Worm (Caenorhabditis elegans) whole organism, young adult: ENCODE measurements around the gene C44F1.1.

ENCODE experiments used
- B0261.1 ChIP-seq: sonication (generic microtip); optimal IDR thresholded peaks from 2 replicates; lab custom pipeline; 2016; ENCODE audit warnings: mild to moderate bottlenecking, missing genetic modification characterization, moderate library complexity, missing compliant biosample characterization
- B0336.3 ChIP-seq: fragments of 200-800 bp; sonication (Bioruptor generic); IDR thresholded peaks from 2 replicates; pipeline ENCODE4 v1.3.6; 2022; ENCODE audit warnings: missing genetic modification characterization, missing compliant biosample characterization
- D2030.7 ChIP-seq: fragments of 200-800 bp; sonication (Bioruptor generic); IDR thresholded peaks from 2 replicates; pipeline ENCODE4 v1.3.6; 2022; ENCODE audit warnings: missing genetic modification reagents, missing genetic modification characterization, missing compliant biosample characterization
- F33H1.4 ChIP-seq: fragments of 200-800 bp; sonication (Bioruptor generic); IDR thresholded peaks from 2 replicates; pipeline ENCODE4 v1.3.6; 2022; ENCODE audit warnings: missing genetic modification reagents, missing genetic modification characterization, missing compliant biosample characterization
- F37B4.10 ChIP-seq: fragments of 200-800 bp; sonication (Bioruptor generic); IDR thresholded peaks from 2 replicates; pipeline ENCODE4 v1.3.6; 2022; ENCODE audit warnings: missing genetic modification characterization, missing compliant biosample characterization
- F49E8.2 ChIP-seq: sonication (generic microtip); optimal IDR thresholded peaks from 3 replicates; lab custom pipeline; 2017; ENCODE audit warnings: missing genetic modification characterization, mild to moderate bottlenecking, missing compliant biosample characterization, antibody characterized with exemption, moderate library complexity; ENCODE audit not compliant: insufficient read depth
- F57A8.1 ChIP-seq: fragments of 200-800 bp; sonication (Bioruptor generic); optimal IDR thresholded peaks from 2 replicates; lab custom pipeline; 2018; ENCODE audit warnings: mild to moderate bottlenecking, missing genetic modification characterization, moderate library complexity, missing compliant biosample characterization
- T26A5.8 ChIP-seq: sonication (generic microtip); optimal IDR thresholded peaks from 2 replicates; lab custom pipeline; 2016; ENCODE audit warnings: missing genetic modification characterization, missing compliant biosample characterization
- Y53F4B.3 ChIP-seq: fragments of 200-800 bp; sonication (Bioruptor generic); IDR thresholded peaks from 2 replicates; pipeline ENCODE4 v1.3.6; 2022; ENCODE audit warnings: missing genetic modification reagents, missing genetic modification characterization, missing compliant biosample characterization
- Y53G8AR.9 ChIP-seq: fragments of 200-800 bp; sonication (Bioruptor generic); conservative IDR thresholded peaks from 2 replicates; pipeline ENCODE4 v1.3.6; 2022; ENCODE audit warnings: missing genetic modification reagents, missing genetic modification characterization, missing compliant biosample characterization
- Y56A3A.18 ChIP-seq: fragments of 200-800 bp; sonication (Bioruptor generic); IDR thresholded peaks from 2 replicates; pipeline ENCODE4 v1.3.6; 2022; ENCODE audit warnings: missing genetic modification reagents, missing genetic modification characterization, missing compliant biosample characterization
- Y79H2A.3 ChIP-seq: fragments of 200-800 bp; sonication (Bioruptor generic); conservative IDR thresholded peaks from 2 replicates; pipeline ENCODE4 v1.3.6; 2022; ENCODE audit warnings: missing genetic modification reagents, missing genetic modification characterization, missing compliant biosample characterization
- ama-1 ChIP-seq, 3 experiments: fragments of 150-350 bp in 1 of 3; sonication (generic microtip) in 2 of 3; optimal IDR thresholded peaks; 2 replicates each; lab custom pipeline; 2014 to 2018; ENCODE audit warnings: missing biosample characterization in 2 of 3, missing genetic modification characterization in 2 of 3, missing genetic modification reagents in 2 of 3
- aptf-3 ChIP-seq: fragments of 200-800 bp; sonication (Bioruptor generic); IDR thresholded peaks from 2 replicates; pipeline ENCODE4 v1.3.6; 2022; ENCODE audit warnings: missing genetic modification characterization, missing compliant biosample characterization
- athp-1 ChIP-seq: sonication (generic microtip); optimal IDR thresholded peaks from 2 replicates; lab custom pipeline; 2017; ENCODE audit warnings: mild to moderate bottlenecking, missing genetic modification characterization, missing compliant biosample characterization
- ceh-58 ChIP-seq: fragments of 200-800 bp; sonication (Bioruptor generic); IDR thresholded peaks from 2 replicates; pipeline ENCODE4 v1.3.6; 2022; ENCODE audit warnings: missing genetic modification characterization, missing compliant biosample characterization
- efl-1 ChIP-seq: fragments of 150-350 bp; optimal IDR thresholded peaks from 2 replicates; lab custom pipeline; 2014; ENCODE audit warnings: missing biosample characterization, missing genetic modification reagents, missing genetic modification characterization
- egrh-3 ChIP-seq: fragments of 200-800 bp; sonication (Bioruptor generic); IDR thresholded peaks from 2 replicates; pipeline ENCODE4 v1.3.6; 2022; ENCODE audit warnings: missing genetic modification reagents, missing genetic modification characterization, missing compliant biosample characterization
- ekl-4 ChIP-seq: fragments of 200-800 bp; sonication (Bioruptor generic); IDR thresholded peaks from 2 replicates; pipeline ENCODE4 v1.3.6; 2022; ENCODE audit warnings: missing genetic modification reagents, missing genetic modification characterization, missing compliant biosample characterization
- him-1 ChIP-seq: sonication (generic microtip); optimal IDR thresholded peaks from 2 replicates; lab custom pipeline; 2016; ENCODE audit warnings: missing genotype, missing genetic modification reagents, missing genetic modification characterization, missing compliant biosample characterization
- hmg-1.2 ChIP-seq: fragments of 200-800 bp; sonication (Bioruptor generic); IDR thresholded peaks from 2 replicates; pipeline ENCODE4 v1.3.6; 2022; ENCODE audit warnings: missing genetic modification reagents, missing genetic modification characterization, missing compliant biosample characterization
- hmg-20 ChIP-seq: fragments of 200-800 bp; sonication (Bioruptor generic); IDR thresholded peaks from 2 replicates; pipeline ENCODE4 v1.3.6; 2022; ENCODE audit warnings: missing genetic modification reagents, missing genetic modification characterization, missing compliant biosample characterization
- hrde-1 ChIP-seq: sonication (generic microtip); optimal IDR thresholded peaks from 2 replicates; lab custom pipeline; 2016; ENCODE audit warnings: missing genetic modification characterization, mild to moderate bottlenecking, missing compliant biosample characterization, moderate library complexity, missing genotype, missing genetic modification reagents, borderline replicate concordance
- hsf-1 ChIP-seq: fragments of 200-800 bp; sonication (Bioruptor generic); IDR thresholded peaks from 2 replicates; pipeline ENCODE4 v1.3.6; 2022; ENCODE audit warnings: missing genetic modification reagents, missing genetic modification characterization, missing compliant biosample characterization
- lin-54 ChIP-seq: fragments of 200-800 bp; sonication (Bioruptor generic); optimal IDR thresholded peaks from 2 replicates; lab custom pipeline; 2018; ENCODE audit warnings: mild to moderate bottlenecking, missing genetic modification characterization, missing compliant biosample characterization
- lsl-1 ChIP-seq: fragments of 200-800 bp; sonication (Bioruptor generic); optimal IDR thresholded peaks from 2 replicates; lab custom pipeline; 2018; ENCODE audit warnings: mild to moderate bottlenecking, missing genetic modification characterization, moderate library complexity, missing compliant biosample characterization
- madf-10 ChIP-seq: sonication (generic microtip); optimal IDR thresholded peaks from 2 replicates; lab custom pipeline; 2016; ENCODE audit warnings: mild to moderate bottlenecking, missing genetic modification characterization, missing compliant biosample characterization
- madf-6 ChIP-seq: fragments of 200-800 bp; sonication (Bioruptor generic); IDR thresholded peaks from 2 replicates; pipeline ENCODE4 v1.3.6; 2022; ENCODE audit warnings: missing genetic modification reagents, missing genetic modification characterization, missing compliant biosample characterization
- madf-8 ChIP-seq: fragments of 200-800 bp; sonication (Bioruptor generic); conservative IDR thresholded peaks from 2 replicates; pipeline ENCODE4 v1.3.6; 2022; ENCODE audit warnings: missing genetic modification reagents, missing genetic modification characterization, missing compliant biosample characterization
- nhr-179 ChIP-seq: sonication (generic microtip); optimal IDR thresholded peaks from 2 replicates; lab custom pipeline; 2016; ENCODE audit warnings: mild to moderate bottlenecking, missing genetic modification characterization, missing compliant biosample characterization
- nhr-80 ChIP-seq: sonication (generic microtip); optimal IDR thresholded peaks from 2 replicates; lab custom pipeline; 2016; ENCODE audit warnings: missing genetic modification characterization, missing compliant biosample characterization
- pbrm-1 ChIP-seq: fragments of 200-800 bp; sonication (Bioruptor generic); IDR thresholded peaks from 2 replicates; pipeline ENCODE4 v1.3.6; 2022; ENCODE audit warnings: missing genetic modification reagents, missing genetic modification characterization, missing compliant biosample characterization
- rec-8 ChIP-seq, 2 experiments: sonication (generic microtip); optimal IDR thresholded peaks; 2 replicates each; lab custom pipeline; 2016; ENCODE audit warnings: mild to moderate bottlenecking in 2 of 2, missing genetic modification characterization in 2 of 2, missing genetic modification reagents in 2 of 2, missing genotype in 2 of 2, missing biosample characterization in 1 of 2, missing compliant biosample characterization in 1 of 2, moderate library complexity in 1 of 2
- repo-1 ChIP-seq: sonication (generic microtip); optimal IDR thresholded peaks from 2 replicates; lab custom pipeline; 2017; ENCODE audit warnings: mild to moderate bottlenecking, missing genetic modification characterization, missing compliant biosample characterization
- sdz-38 ChIP-seq: sonication (generic microtip); optimal IDR thresholded peaks from 2 replicates; lab custom pipeline; 2016; ENCODE audit warnings: missing genotype, missing genetic modification characterization, missing compliant biosample characterization
- sea-2 ChIP-seq: fragments of 200-800 bp; sonication (Bioruptor generic); IDR thresholded peaks from 2 replicates; pipeline ENCODE4 v1.3.6; 2022; ENCODE audit warnings: missing genetic modification characterization, missing compliant biosample characterization
- snpc-1.1 ChIP-seq: sonication (generic microtip); optimal IDR thresholded peaks from 2 replicates; lab custom pipeline; 2017; ENCODE audit warnings: missing genetic modification characterization, mild to moderate bottlenecking, missing compliant biosample characterization, antibody characterized with exemption, moderate library complexity, missing genotype, missing genetic modification reagents; ENCODE audit not compliant: insufficient read depth
- snpc-1.3 ChIP-seq: sonication (generic microtip); optimal IDR thresholded peaks from 2 replicates; lab custom pipeline; 2017; ENCODE audit warnings: missing genetic modification characterization, mild to moderate bottlenecking, missing compliant biosample characterization, antibody characterized with exemption, moderate library complexity, missing genotype, missing genetic modification reagents; ENCODE audit not compliant: insufficient read depth
- snpc-3.4 ChIP-seq: sonication (generic microtip); optimal IDR thresholded peaks from 2 replicates; lab custom pipeline; 2017; ENCODE audit warnings: missing genetic modification characterization, mild to moderate bottlenecking, missing compliant biosample characterization, antibody characterized with exemption, moderate library complexity, missing genotype, missing genetic modification reagents
- sptf-2 ChIP-seq: fragments of 200-800 bp; sonication (Bioruptor generic); optimal IDR thresholded peaks from 2 replicates; lab custom pipeline; 2018; ENCODE audit warnings: mild to moderate bottlenecking, missing genetic modification characterization, missing compliant biosample characterization
- tbp1 ChIP-seq: fragments of 200-800 bp; sonication (Bioruptor generic); optimal IDR thresholded peaks from 2 replicates; lab custom pipeline; 2018; ENCODE audit warnings: mild to moderate bottlenecking, missing genetic modification characterization, missing compliant biosample characterization
- xnd-1 ChIP-seq: sonication (generic microtip); optimal IDR thresholded peaks from 2 replicates; lab custom pipeline; 2016; ENCODE audit warnings: missing genotype, missing genetic modification reagents, missing genetic modification characterization, missing compliant biosample characterization
- zfh-2 ChIP-seq: fragments of 200-800 bp; sonication (Bioruptor generic); conservative IDR thresholded peaks from 2 replicates; pipeline ENCODE4 v1.3.6; 2022; ENCODE audit warnings: missing genetic modification reagents, missing genetic modification characterization, missing compliant biosample characterization
- ztf-18 ChIP-seq: sonication (generic microtip); optimal IDR thresholded peaks from 2 replicates; lab custom pipeline; 2016; ENCODE audit warnings: missing genotype, mild to moderate bottlenecking, missing genetic modification characterization, missing compliant biosample characterization
- ztf-22 ChIP-seq: fragments of 200-800 bp; sonication (Bioruptor generic); optimal IDR thresholded peaks from 2 replicates; lab custom pipeline; 2018; ENCODE audit warnings: mild to moderate bottlenecking, missing genetic modification characterization, moderate library complexity, missing compliant biosample characterization
- ztf-25 ChIP-seq: fragments of 200-800 bp; sonication (Bioruptor generic); IDR thresholded peaks from 2 replicates; pipeline ENCODE4 v1.3.6; 2022; ENCODE audit warnings: missing genetic modification reagents, missing genetic modification characterization, missing compliant biosample characterization

C44F1.1 gene

ce11 chrIII:3726443-3726842 is 38.9 kb downstream of the C44F1.1 start, which contains the start of gene gldi-5 (continued):
- TF ChIP-seq xnd-1 (tag; lab: Kevin White, UChicago) (peak; percentile 45), B0261.1 (no peak), zfh-2 (no peak), efl-1 (GFP tag; lab: Kevin White, UChicago) (peak; percentile 68), ceh-58 (GFP tag; lab: Robert Waterston, UW) (no peak), ztf-25 (GFP tag; lab: Robert Waterston, UW) (no peak), Y56A3A.18 (GFP tag; lab: Robert Waterston, UW) (no peak), ztf-18 (tag; lab: Kevin White, UChicago) (no peak), hmg-20 (GFP tag; lab: Robert Waterston, UW) (no peak), rec-8 (tag; optimal IDR thresholded peaks at IDR 0.05; lab: Kevin White, UChicago) (no peak), madf-10 (tag; lab: Kevin White, UChicago) (no peak), nhr-80 (tag; lab: Kevin White, UChicago) (no peak), nhr-179 (no peak), repo-1 (no peak), lsl-1 (GFP tag; lab: Kevin White, UChicago) (peak; percentile 83), T26A5.8 (no peak), Y53G8AR.9 (GFP tag; lab: Robert Waterston, UW) (no peak), lin-54 (GFP tag; lab: Kevin White, UChicago) (peak; percentile 69), snpc-1.3 (no peak), sptf-2 (GFP tag; lab: Kevin White, UChicago) (no peak), aptf-3 (no peak), ztf-22 (no peak), athp-1 (no peak), him-1 (tag; lab: Kevin White, UChicago) (no peak)

DNA sequence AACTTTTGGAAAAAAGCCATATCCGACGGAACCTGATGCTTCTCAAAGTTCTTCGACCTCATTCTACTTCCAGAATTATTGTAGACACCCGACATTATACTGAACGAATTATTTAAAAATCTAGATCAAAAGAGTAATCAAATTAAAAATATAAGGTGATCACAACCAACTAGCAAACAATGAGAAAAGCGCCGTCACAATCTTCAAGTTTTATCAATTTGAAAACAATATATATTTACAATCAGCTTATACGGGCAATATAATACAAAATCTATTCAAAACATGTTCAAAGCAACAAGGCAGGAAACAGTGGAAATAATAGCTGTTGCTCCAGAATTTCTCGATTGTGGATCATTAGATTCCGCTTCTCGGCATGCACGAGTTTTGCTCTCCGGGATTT is 40.5 kb downstream of the C44F1.1 start, which contains the start of gene C14B1.12:
TSS of gene C14B1.12 (minus strand) at position 101 of the 400 bp plus-strand sequence.
- TF ChIP-seq hrde-1 (tag; lab: Kevin White, UChicago) = no peak
- no peak for TF ChIP-seq sea-2 (GFP tag; lab: Robert Waterston, UW)
- peak; percentile 60; the same call in 1 of the 2 replicates for TF ChIP-seq ekl-4 (GFP tag; lab: Robert Waterston, UW)
- no peak for TF ChIP-seq hmg-1.2 (GFP tag; lab: Robert Waterston, UW)
- no peak for TF ChIP-seq F37B4.10 (GFP tag; lab: Robert Waterston, UW)

ce11 chrIII:3723726-3724125 is 41.6 kb downstream of the C44F1.1 start:
- TF ChIP-seq Y79H2A.3 (GFP tag; lab: Robert Waterston, UW) (no peak), efl-1 (GFP tag; lab: Kevin White, UChicago) (peak; percentile 79), lin-54 (GFP tag; lab: Kevin White, UChicago) (peak; percentile 63), ama-1 (optimal IDR thresholded peaks at IDR 0.05; lab: Kevin White, UChicago) (no peak), ama-1 (GFP tag; optimal IDR thresholded peaks at IDR 0.05; lab: Kevin White, UChicago) (peak in 1 of 2 experiments; percentile 12), hsf-1 (peak; percentile 88), pbrm-1 (GFP tag; lab: Robert Waterston, UW) (no peak), B0336.3 (no peak), snpc-3.4 (peak; percentile 65), D2030.7 (GFP tag; lab: Robert Waterston, UW) (peak; percentile 56), F33H1.4 (GFP tag; lab: Robert Waterston, UW) (peak; percentile 54), tbp1 (GFP tag; lab: Kevin White, UChicago) (peak; percentile 4), F57A8.1 (no peak), egrh-3 (no peak), sdz-38 (tag; lab: Kevin White, UChicago) (no peak), madf-8 (peak; percentile 60), snpc-1.1 (tag; lab: Kevin White, UChicago) (no peak), ztf-22 (no peak), lsl-1 (GFP tag; lab: Kevin White, UChicago) (peak; percentile 45), F49E8.2 (no peak), Y53F4B.3 (GFP tag; lab: Robert Waterston, UW) (no peak), madf-6 (GFP tag; lab: Robert Waterston, UW) (peak; percentile 61; the same call in 1 of the 2 replicates)
- TF ChIP-seq, all 124 proteins: peak for 11
